Worm (Caenorhabditis elegans): ENCODE data around the gene nspf-1.

ce11 chrII:2665606-2666005 is 21.8 kb upstream of the nspf-1 start, which contains the start of gene F22E5.22:
- no peak for TF ChIP-seq tra-4 (tag; optimal IDR thresholded peaks at IDR 0.05)
- TF ChIP-seq hmg-4 (GFP tag; optimal IDR thresholded peaks at IDR 0.05), result no peak
- TF ChIP-seq sea-1 (GFP tag; conservative IDR thresholded peaks at IDR 0.05), result no peak
- TF ChIP-seq B0310.2 (tag; optimal IDR thresholded peaks at IDR 0.05), result no peak
- TF ChIP-seq pes-1 (GFP tag; IDR thresholded peaks at IDR 0.05), result no peak
- TF ChIP-seq ama-1 (optimal IDR thresholded peaks at IDR 0.05), result no peak
- TF ChIP-seq tbx-11 (GFP tag; IDR thresholded peaks at IDR 0.05), result no peak
- no peak for TF ChIP-seq flt-1 (GFP tag; IDR thresholded peaks at IDR 0.05)
- TF ChIP-seq tbx-37 (GFP tag; conservative IDR thresholded peaks at IDR 0.05), result no peak
